Worm (Caenorhabditis elegans): ENCODE results near the gene pho-8.

ce11 chrV:11844828-11845227 is 11.4 kb downstream of the pho-8 start:
- TF ChIP-seq klf-2 (GFP tag; conservative IDR thresholded peaks at IDR 0.05) (no peak), flt-1 (GFP tag; IDR thresholded peaks at IDR 0.05) (no peak; the same call in 1 of the 2 replicates), T22C8.4 (GFP tag; IDR thresholded peaks at IDR 0.05) (no peak), cog-1 (tag; optimal IDR thresholded peaks at IDR 0.05) (peak; percentile 48), ztf-29 (GFP tag; IDR thresholded peaks at IDR 0.05) (no peak), tab-1 (GFP tag; IDR thresholded peaks at IDR 0.05) (peak; percentile 68; the same call in 1 of the 2 replicates), ref-1 (GFP tag; conservative IDR thresholded peaks at IDR 0.05) (no peak), med-1 (GFP tag; optimal IDR thresholded peaks at IDR 0.05; ENCODE audit: insufficient read depth) (no peak), ztf-23 (GFP tag; IDR thresholded peaks at IDR 0.05) (no peak)

Measured in whole organism, midembryonic.